Fruit fly (Drosophila melanogaster) whole organism, adult: Measurements from ENCODE around the gene Exo70.

Experiments
- CG12768 ChIP-seq: fragments of 200-800 bp; sonication (Bioruptor generic); optimal IDR thresholded peaks from 2 replicates; lab custom pipeline; 2017; ENCODE audit warnings: missing biosample characterization, missing genetic modification characterization, mild to moderate bottlenecking, moderate library complexity, missing genetic modification reagents
- CG7045 ChIP-seq: fragments of 200-800 bp; sonication (Bioruptor generic); optimal IDR thresholded peaks from 2 replicates; lab custom pipeline; 2017; ENCODE audit warnings: missing biosample characterization, mild to moderate bottlenecking, missing genetic modification characterization

DNA sequence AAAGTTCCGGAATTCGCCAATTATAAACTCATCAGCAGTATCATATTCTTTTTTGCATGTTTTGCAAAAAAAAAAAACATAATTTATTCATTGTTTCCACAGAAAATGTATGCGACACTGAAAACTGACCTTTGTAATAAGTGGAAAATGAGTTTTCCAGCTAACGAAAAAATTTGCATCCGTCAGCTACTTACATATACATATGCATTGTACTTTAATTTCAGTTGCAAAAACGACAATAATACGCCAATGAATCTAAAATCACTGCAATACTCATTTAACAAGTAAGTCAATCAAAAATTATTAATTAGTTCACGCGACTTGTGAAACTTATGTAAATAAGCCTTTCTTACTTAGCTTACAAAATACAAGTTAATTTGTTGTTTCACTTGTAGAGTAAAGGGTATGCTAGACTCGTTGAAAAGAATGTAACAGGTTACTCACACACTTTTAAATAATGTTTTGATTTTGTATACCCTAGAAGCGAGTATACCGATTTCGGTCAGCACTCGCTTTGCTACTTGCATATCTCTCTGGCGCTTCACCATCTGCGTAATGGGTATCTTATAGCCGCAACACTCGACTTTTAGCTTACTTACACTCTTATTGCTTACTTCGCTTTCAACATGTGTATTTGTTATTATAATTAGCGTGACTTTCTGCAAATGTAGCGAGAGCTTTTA lies 12.7 kb upstream of the Exo70 start:
- TF ChIP-seq CG7045 (GFP tag; lab: Kevin White, UChicago) (peak; percentile 13), CG12768 (GFP tag; lab: Kevin White, UChicago) (peak; percentile 74)
